Worm (Caenorhabditis elegans) whole organism, L4 larva: Measurements from ENCODE around the gene F53F8.7.

ENCODE experiments used
- lin-13 ChIP-seq: fragments of 150-350 bp; optimal IDR thresholded peaks from 2 replicates; lab custom pipeline; 2014; ENCODE audit warnings: missing biosample characterization, missing genetic modification reagents, missing genetic modification characterization
- mxl-2 ChIP-seq: fragments of 200-800 bp; sonication (Bioruptor generic); conservative IDR thresholded peaks from 2 replicates; pipeline ENCODE4 v1.3.6; 2022; ENCODE audit warnings: missing genetic modification reagents, missing genetic modification characterization, missing compliant biosample characterization

DNA sequence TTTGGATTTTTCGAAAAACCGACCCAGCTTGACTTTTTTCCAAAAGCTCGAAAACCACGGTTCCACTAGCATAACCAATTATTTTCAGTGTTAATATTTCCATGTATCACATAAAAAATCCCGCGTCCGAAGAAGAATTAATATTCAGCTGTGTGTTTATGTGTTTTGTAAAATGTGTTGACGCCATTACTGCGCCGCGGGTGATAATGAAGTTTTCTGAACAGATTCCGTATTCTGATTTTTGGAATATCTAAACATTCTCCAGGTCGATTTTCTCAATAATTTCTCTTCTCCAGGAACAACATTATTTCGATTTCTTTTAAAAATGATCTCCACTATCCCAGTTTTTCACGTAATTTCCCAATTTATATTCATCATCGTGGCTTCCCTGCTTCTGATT is 36.5 kb upstream of the F53F8.7 start, which contains the start of gene srxa-6:
- TF ChIP-seq lin-13 (no peak), mxl-2 (GFP tag; lab: Robert Waterston, UW) (no peak)
